Fruit fly (Drosophila melanogaster): Measurements from ENCODE around the gene Act88F.

DNA sequence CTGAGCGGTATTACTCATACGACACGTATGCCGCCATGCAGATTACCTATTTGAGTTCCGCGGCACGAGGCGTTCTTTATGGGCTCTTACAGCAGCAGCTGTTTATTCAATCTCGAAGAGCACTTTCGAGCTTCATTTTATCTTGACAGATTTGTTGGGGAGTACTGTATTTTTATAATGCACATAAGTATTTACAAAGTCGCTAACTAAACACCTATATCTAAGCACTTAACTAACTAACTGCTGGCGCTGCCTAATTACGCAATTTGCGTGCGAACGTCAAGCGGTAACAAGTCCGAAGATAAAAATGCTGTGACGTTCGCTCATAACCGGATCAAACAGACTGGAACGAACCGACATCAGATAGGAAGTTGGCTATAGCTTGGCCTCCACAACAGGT is 37.1 kb upstream of the Act88F start:
- TF ChIP-seq tj (GFP tag; optimal IDR thresholded peaks at IDR 0.05) (no peak), bab1 (GFP tag; optimal IDR thresholded peaks at IDR 0.05) (no peak), CG14711 (tag; optimal IDR thresholded peaks at IDR 0.05) (peak; percentile 41), toe (GFP tag; optimal IDR thresholded peaks at IDR 0.05) (peak; percentile 65), Hr96 (GFP tag; optimal IDR thresholded peaks at IDR 0.05) (no peak), kay (GFP tag; ENCODE audit: borderline replicate concordance) (peak; percentile 83), Mnt (GFP tag; optimal IDR thresholded peaks at IDR 0.05) (peak; percentile 1), cic (GFP tag; optimal IDR thresholded peaks at IDR 0.05) (peak; percentile 82), cnc (optimal IDR thresholded peaks at IDR 0.05) (no peak), pad (GFP tag; optimal IDR thresholded peaks at IDR 0.05) (peak; percentile 51), CG11617 (GFP tag; optimal IDR thresholded peaks at IDR 0.05) (peak; percentile 14)
